Worm (Caenorhabditis elegans) whole organism, young adult: ENCODE measurements around the gene Y37E11AL.12.

Experiments used
- C06A6.2 ChIP-seq: fragments of 200-800 bp; sonication (Bioruptor generic); conservative IDR thresholded peaks from 2 replicates; pipeline ENCODE4 v1.3.6; 2022; ENCODE audit warnings: missing genetic modification characterization, missing compliant biosample characterization
- F57C9.4 ChIP-seq: sonication (generic microtip); optimal IDR thresholded peaks from 2 replicates; lab custom pipeline; 2017; ENCODE audit warnings: mild to moderate bottlenecking, missing genetic modification characterization, missing compliant biosample characterization
- K12H6.12 ChIP-seq: fragments of 200-800 bp; sonication (Bioruptor generic); optimal IDR thresholded peaks from 2 replicates; lab custom pipeline; 2018; ENCODE audit warnings: mild to moderate bottlenecking, missing genetic modification characterization, missing compliant biosample characterization
- T07F8.4 ChIP-seq: sonication (generic microtip); optimal IDR thresholded peaks from 2 replicates; lab custom pipeline; 2016; ENCODE audit warnings: mild to moderate bottlenecking, missing genetic modification characterization, moderate library complexity, missing compliant biosample characterization
- Y67H2A.10 ChIP-seq: fragments of 200-800 bp; sonication (Bioruptor generic); conservative IDR thresholded peaks from 2 replicates; pipeline ENCODE4 v1.3.6; 2022; ENCODE audit warnings: missing genetic modification reagents, missing genetic modification characterization, missing compliant biosample characterization
- atf-7 ChIP-seq: sonication (generic microtip); optimal IDR thresholded peaks from 2 replicates; lab custom pipeline; 2017; ENCODE audit warnings: mild to moderate bottlenecking, missing genetic modification characterization, missing compliant biosample characterization
- attf-6 ChIP-seq: fragments of 200-800 bp; sonication (Bioruptor generic); IDR thresholded peaks from 2 replicates; pipeline ENCODE4 v1.3.6; 2022; ENCODE audit warnings: missing genetic modification reagents, missing genetic modification characterization, missing compliant biosample characterization
- bed-1 ChIP-seq: fragments of 200-800 bp; sonication (Bioruptor generic); IDR thresholded peaks from 2 replicates; pipeline ENCODE4 v1.3.6; 2022; ENCODE audit warnings: missing genetic modification reagents, missing genetic modification characterization, missing compliant biosample characterization
- bed-2 ChIP-seq: fragments of 200-800 bp; sonication (Bioruptor generic); IDR thresholded peaks from 2 replicates; pipeline ENCODE4 v1.3.6; 2022; ENCODE audit warnings: missing genetic modification reagents, missing genetic modification characterization, missing compliant biosample characterization
- cebp-1 ChIP-seq, 2 experiments: fragments of 200-800 bp in 1 of 2; sonication (Bioruptor generic) in 1 of 2; sonication (generic microtip) in 1 of 2; IDR thresholded peaks in 1 of 2; optimal IDR thresholded peaks in 1 of 2; 2 replicates each; pipeline versions ENCODE4 v1.3.6 to Lab custom; 2017 to 2022; ENCODE audit warnings: missing compliant biosample characterization in 2 of 2, missing genetic modification characterization in 2 of 2, mild to moderate bottlenecking in 1 of 2, missing genetic modification reagents in 1 of 2, moderate library complexity in 1 of 2
- ceh-40 ChIP-seq: fragments of 200-800 bp; sonication (Bioruptor generic); IDR thresholded peaks from 2 replicates; pipeline ENCODE4 v1.3.6; 2022; ENCODE audit warnings: missing genetic modification characterization, missing compliant biosample characterization
- ceh-91 ChIP-seq: fragments of 200-800 bp; sonication (Bioruptor generic); IDR thresholded peaks from 2 replicates; pipeline ENCODE4 v1.3.6; 2022; ENCODE audit warnings: missing genetic modification reagents, missing genetic modification characterization, missing compliant biosample characterization
- egrh-3 ChIP-seq: fragments of 200-800 bp; sonication (Bioruptor generic); IDR thresholded peaks from 2 replicates; pipeline ENCODE4 v1.3.6; 2022; ENCODE audit warnings: missing genetic modification reagents, missing genetic modification characterization, missing compliant biosample characterization
- ets-4 ChIP-seq: fragments of 200-800 bp; sonication (Bioruptor generic); optimal IDR thresholded peaks from 2 replicates; lab custom pipeline; 2018; ENCODE audit warnings: mild to moderate bottlenecking, missing genetic modification characterization, missing compliant biosample characterization
- hrde-1 ChIP-seq: sonication (generic microtip); optimal IDR thresholded peaks from 2 replicates; lab custom pipeline; 2016; ENCODE audit warnings: missing genetic modification characterization, mild to moderate bottlenecking, missing compliant biosample characterization, moderate library complexity, missing genotype, missing genetic modification reagents, borderline replicate concordance
- lag-1 ChIP-seq: fragments of 200-800 bp; sonication (Bioruptor generic); IDR thresholded peaks from 2 replicates; pipeline ENCODE4 v1.3.6; 2022; ENCODE audit warnings: missing genetic modification reagents, missing genetic modification characterization, missing compliant biosample characterization
- let-526 ChIP-seq: fragments of 200-800 bp; sonication (Bioruptor generic); IDR thresholded peaks from 2 replicates; pipeline ENCODE4 v1.3.6; 2022; ENCODE audit warnings: missing genetic modification reagents, missing genetic modification characterization, missing compliant biosample characterization
- lir-1 ChIP-seq: fragments of 200-800 bp; sonication (Bioruptor generic); conservative IDR thresholded peaks from 2 replicates; pipeline ENCODE4 v1.3.6; 2022; ENCODE audit warnings: missing genetic modification reagents, missing genetic modification characterization, missing compliant biosample characterization
- madf-10 ChIP-seq: sonication (generic microtip); optimal IDR thresholded peaks from 2 replicates; lab custom pipeline; 2016; ENCODE audit warnings: mild to moderate bottlenecking, missing genetic modification characterization, missing compliant biosample characterization
- nfyb-1 ChIP-seq: fragments of 200-800 bp; sonication (Bioruptor generic); IDR thresholded peaks from 2 replicates; pipeline ENCODE4 v1.3.6; 2022; ENCODE audit warnings: missing genetic modification reagents, missing genetic modification characterization, missing compliant biosample characterization
- nhr-120 ChIP-seq: fragments of 200-800 bp; sonication (Bioruptor generic); IDR thresholded peaks from 2 replicates; pipeline ENCODE4 v1.3.6; 2022; ENCODE audit warnings: missing genetic modification characterization, missing compliant biosample characterization
- nhr-27 ChIP-seq: fragments of 200-800 bp; sonication (Bioruptor generic); optimal IDR thresholded peaks from 2 replicates; lab custom pipeline; 2018; ENCODE audit warnings: mild to moderate bottlenecking, missing genetic modification characterization, moderate library complexity, missing compliant biosample characterization
- pha-4 ChIP-seq: fragments of 150-350 bp; sonication (generic microtip); optimal IDR thresholded peaks from 2 replicates; lab custom pipeline; 2014; ENCODE audit warnings: missing biosample characterization, missing genetic modification reagents, missing genetic modification characterization
- rcor-1 ChIP-seq: fragments of 200-800 bp; sonication (Bioruptor generic); IDR thresholded peaks from 2 replicates; pipeline ENCODE4 v1.3.6; 2022; ENCODE audit warnings: missing genetic modification reagents, missing genetic modification characterization, missing compliant biosample characterization
- sdz-38 ChIP-seq: sonication (generic microtip); optimal IDR thresholded peaks from 2 replicates; lab custom pipeline; 2016; ENCODE audit warnings: missing genotype, missing genetic modification characterization, missing compliant biosample characterization
- sptf-2 ChIP-seq: fragments of 200-800 bp; sonication (Bioruptor generic); optimal IDR thresholded peaks from 2 replicates; lab custom pipeline; 2018; ENCODE audit warnings: mild to moderate bottlenecking, missing genetic modification characterization, missing compliant biosample characterization
- tlf-1 ChIP-seq: fragments of 200-800 bp; sonication (Bioruptor generic); optimal IDR thresholded peaks from 2 replicates; lab custom pipeline; 2018; ENCODE audit warnings: mild to moderate bottlenecking, missing genetic modification characterization, missing compliant biosample characterization
- unc-62 ChIP-seq: fragments of 150-350 bp; optimal IDR thresholded peaks from 2 replicates; lab custom pipeline; 2014; ENCODE audit warnings: missing biosample characterization, missing genetic modification reagents, missing genetic modification characterization
- zfh-2 ChIP-seq: fragments of 200-800 bp; sonication (Bioruptor generic); conservative IDR thresholded peaks from 2 replicates; pipeline ENCODE4 v1.3.6; 2022; ENCODE audit warnings: missing genetic modification reagents, missing genetic modification characterization, missing compliant biosample characterization
- zim-3 ChIP-seq: sonication (generic microtip); optimal IDR thresholded peaks from 2 replicates; lab custom pipeline; 2017; ENCODE audit warnings: mild to moderate bottlenecking, missing genetic modification characterization, moderate library complexity, missing compliant biosample characterization
- ztf-3 ChIP-seq: fragments of 200-800 bp; sonication (Bioruptor generic); optimal IDR thresholded peaks from 2 replicates; lab custom pipeline; 2018; ENCODE audit warnings: mild to moderate bottlenecking, missing genetic modification characterization, missing compliant biosample characterization

The Y37E11AL.12 gene

ce11 chrIV:3667796-3668195 is 34.0 kb downstream of the Y37E11AL.12 start:
- TF ChIP-seq attf-6 (GFP tag; lab: Robert Waterston, UW) (no peak), nfyb-1 (no peak), lir-1 (GFP tag; lab: Robert Waterston, UW) (no peak), tlf-1 (no peak)
- TF ChIP-seq, all 124 proteins: peak for 0

ce11 chrIV:3666543-3666942 is 35.2 kb downstream of the Y37E11AL.12 start:
- no peak for TF ChIP-seq rcor-1 (GFP tag; lab: Robert Waterston, UW)
- TF ChIP-seq zim-3: no peak
- TF ChIP-seq sdz-38 (tag; lab: Kevin White, UChicago): no peak
- TF ChIP-seq sptf-2 (GFP tag; lab: Kevin White, UChicago): no peak
- no peak for TF ChIP-seq nhr-120 (GFP tag; lab: Robert Waterston, UW)
- TF ChIP-seq T07F8.4 (tag; lab: Kevin White, UChicago): no peak
- TF ChIP-seq pha-4 (tag; lab: Kevin White, UChicago): no peak
- TF ChIP-seq ceh-91 (GFP tag; lab: Robert Waterston, UW): no peak
- TF ChIP-seq lir-1 (GFP tag; lab: Robert Waterston, UW): no peak
- TF ChIP-seq unc-62 (GFP tag; lab: Kevin White, UChicago): no peak
- TF ChIP-seq madf-10: no peak
- no peak for TF ChIP-seq K12H6.12 (tag; lab: Kevin White, UChicago)

- TF ChIP-seq Y67H2A.10 (GFP tag; lab: Robert Waterston, UW) (no peak), zfh-2 (peak; percentile 69), bed-1 (GFP tag; lab: Robert Waterston, UW) (no peak)
- TF ChIP-seq, all 124 proteins: peak for 1
These were observed 36.7 kb downstream of the Y37E11AL.12 start for ce11 chrIV:3665089-3665488.

- TF ChIP-seq C06A6.2 (no peak), zfh-2 (peak; percentile 68), egrh-3 (peak; percentile 28; the same call in 1 of the 2 replicates)
- TF ChIP-seq, all 124 proteins: peak for 2
These were observed 38.9 kb downstream of the Y37E11AL.12 start for ce11 chrIV:3662863-3663262.

- TF ChIP-seq unc-62 (GFP tag; lab: Kevin White, UChicago) (no peak), rcor-1 (GFP tag; lab: Robert Waterston, UW) (no peak), lag-1 (GFP tag; lab: Robert Waterston, UW) (no peak), let-526 (GFP tag; lab: Robert Waterston, UW) (no peak), atf-7 (tag; lab: Kevin White, UChicago) (no peak), egrh-3 (no peak), ets-4 (GFP tag; lab: Kevin White, UChicago) (no peak), F57C9.4 (no peak), cebp-1 (GFP tag; IDR thresholded peaks at IDR 0.05; lab: Robert Waterston, UW) (no peak), cebp-1 (tag; optimal IDR thresholded peaks at IDR 0.05; lab: Kevin White, UChicago) (no peak), ztf-3 (GFP tag; lab: Kevin White, UChicago) (no peak), bed-2 (GFP tag; lab: Robert Waterston, UW) (no peak), hrde-1 (no peak), nhr-27 (tag; lab: Kevin White, UChicago) (no peak), ceh-40 (no peak)
These were observed 40.6 kb downstream of the Y37E11AL.12 start for ce11 chrIV:3661117-3661634.
